Worm (Caenorhabditis elegans) whole organism, L1 larva: ENCODE measurements around the gene F35A5.2.

Source experiments
- C04F5.9 ChIP-seq: sonication (generic microtip); optimal IDR thresholded peaks from 2 replicates; lab custom pipeline; 2016; ENCODE audit warnings: missing genetic modification characterization, missing compliant biosample characterization
- C16A3.4 ChIP-seq: fragments of 150-350 bp; optimal IDR thresholded peaks from 2 replicates; lab custom pipeline; 2014; ENCODE audit warnings: missing biosample characterization, missing genetic modification characterization
- aha-1 ChIP-seq: fragments of 150-350 bp; optimal IDR thresholded peaks from 2 replicates; lab custom pipeline; 2014; ENCODE audit warnings: missing biosample characterization, missing genetic modification characterization
- alr-1 ChIP-seq: fragments of 200-800 bp; sonication (Bioruptor generic); optimal IDR thresholded peaks from 2 replicates; lab custom pipeline; 2018; ENCODE audit warnings: borderline replicate concordance, mild to moderate bottlenecking, missing genetic modification characterization, missing compliant biosample characterization
- aly-2 ChIP-seq: fragments of 150-350 bp; optimal IDR thresholded peaks from 2 replicates; lab custom pipeline; 2014; ENCODE audit warnings: missing biosample characterization, missing genetic modification characterization
- ama-1 ChIP-seq: fragments of 150-350 bp; optimal IDR thresholded peaks from 2 replicates; lab custom pipeline; 2014
- ceh-63 ChIP-seq: fragments of 200-800 bp; sonication (Bioruptor generic); optimal IDR thresholded peaks from 2 replicates; lab custom pipeline; 2018; ENCODE audit warnings: mild to moderate bottlenecking, missing genetic modification characterization, missing compliant biosample characterization
- ceh-8 ChIP-seq: fragments of 200-800 bp; sonication (Bioruptor generic); optimal IDR thresholded peaks from 2 replicates; lab custom pipeline; 2018; ENCODE audit warnings: mild to moderate bottlenecking, missing genetic modification characterization, moderate library complexity, missing compliant biosample characterization
- ceh-82 ChIP-seq, 3 experiments: fragments of 150-350 bp in 1 of 3; sonication (generic microtip) in 2 of 3; optimal IDR thresholded peaks; 2 replicates each; lab custom pipeline; 2014 to 2017; ENCODE audit warnings: missing biosample characterization in 3 of 3, missing genetic modification characterization in 3 of 3
- ceh-88 ChIP-seq: fragments of 200-800 bp; sonication (Bioruptor generic); IDR thresholded peaks from 2 replicates; pipeline ENCODE4 v1.3.6; 2022; ENCODE audit warnings: missing genetic modification characterization, missing compliant biosample characterization
- ces-1 ChIP-seq: fragments of 150-350 bp; optimal IDR thresholded peaks from 2 replicates; lab custom pipeline; 2014; ENCODE audit warnings: missing biosample characterization, missing genetic modification reagents, missing genetic modification characterization
- dpl-1 ChIP-seq, 3 experiments: fragments of 150-350 bp in 2 of 3; sonication (generic microtip) in 1 of 3; optimal IDR thresholded peaks; 2 replicates each; lab custom pipeline; 2014 to 2017; ENCODE audit warnings: missing biosample characterization in 3 of 3, missing genetic modification characterization in 3 of 3, missing genetic modification reagents in 3 of 3
- efl-1 ChIP-seq, 4 experiments: fragments of 150-350 bp; optimal IDR thresholded peaks in 3 of 4; peaks in 1 of 4; 1 replicate in 1 of 4; 2 replicates in 3 of 4; lab custom pipeline; 2014; ENCODE audit warnings: missing biosample characterization in 2 of 4, missing genetic modification characterization in 2 of 4, missing genetic modification reagents in 2 of 4
- efl-3 ChIP-seq: fragments of 200-800 bp; sonication (Bioruptor generic); optimal IDR thresholded peaks from 2 replicates; lab custom pipeline; 2018; ENCODE audit warnings: mild to moderate bottlenecking, missing genetic modification characterization, missing compliant biosample characterization
- elt-2 ChIP-seq: sonication (generic microtip); optimal IDR thresholded peaks from 2 replicates; lab custom pipeline; 2016; ENCODE audit warnings: missing genetic modification characterization, mild to moderate bottlenecking, inconsistent platforms, missing compliant biosample characterization, missing genetic modification reagents
- elt-3 ChIP-seq, 6 experiments: fragments of 150-350 bp in 1 of 6; sonication (generic microtip); optimal IDR thresholded peaks; 2 replicates each; lab custom pipeline; 2017 to 2018; ENCODE audit warnings: missing biosample characterization in 6 of 6, missing genetic modification characterization in 6 of 6, inconsistent platforms in 1 of 6
- fkh-10 ChIP-seq: sonication (generic microtip); optimal IDR thresholded peaks from 2 replicates; lab custom pipeline; 2017; ENCODE audit warnings: missing biosample characterization, missing genetic modification reagents, missing genetic modification characterization
- fkh-4 ChIP-seq: sonication (generic microtip); optimal IDR thresholded peaks from 2 replicates; lab custom pipeline; 2016; ENCODE audit warnings: missing compliant biosample characterization, missing genetic modification characterization, borderline replicate concordance
- hlh-17 ChIP-seq: fragments of 200-800 bp; sonication (Bioruptor generic); optimal IDR thresholded peaks from 2 replicates; lab custom pipeline; 2018; ENCODE audit warnings: missing genetic modification characterization, mild to moderate bottlenecking, missing compliant biosample characterization, moderate library complexity, borderline replicate concordance
- hlh-4 ChIP-seq: sonication (generic microtip); optimal IDR thresholded peaks from 2 replicates; lab custom pipeline; 2016; ENCODE audit warnings: mild to moderate bottlenecking, missing genetic modification characterization, missing compliant biosample characterization
- isw-1 ChIP-seq: fragments of 200-800 bp; sonication (Bioruptor generic); IDR thresholded peaks from 2 replicates; pipeline ENCODE4 v1.3.6; 2022; ENCODE audit warnings: missing genetic modification characterization, missing compliant biosample characterization
- jun-1 ChIP-seq: fragments of 150-350 bp; optimal IDR thresholded peaks from 2 replicates; lab custom pipeline; 2014; ENCODE audit warnings: missing biosample characterization, missing genetic modification reagents, missing genetic modification characterization
- lin-35 ChIP-seq, 2 experiments: fragments of 150-350 bp; optimal IDR thresholded peaks; 2 replicates each; lab custom pipeline; 2014; ENCODE audit warnings: missing biosample characterization in 2 of 2, missing genetic modification characterization in 2 of 2, missing genetic modification reagents in 2 of 2
- lin-39 ChIP-seq: fragments of 150-350 bp; optimal IDR thresholded peaks from 2 replicates; lab custom pipeline; 2014; ENCODE audit warnings: missing biosample characterization, missing genetic modification reagents, missing genetic modification characterization
- lir-3 ChIP-seq: sonication (generic microtip); optimal IDR thresholded peaks from 2 replicates; lab custom pipeline; 2016; ENCODE audit warnings: mild to moderate bottlenecking, missing genetic modification characterization, moderate library complexity, missing compliant biosample characterization; ENCODE audit not compliant: poor library complexity
- mab-9 ChIP-seq: fragments of 200-800 bp; sonication (Bioruptor generic); IDR thresholded peaks from 2 replicates; pipeline ENCODE4 v1.3.6; 2022; ENCODE audit warnings: missing genetic modification reagents, missing genetic modification characterization, missing compliant biosample characterization
- mef-2 ChIP-seq: fragments of 150-350 bp; optimal IDR thresholded peaks from 2 replicates; lab custom pipeline; 2014; ENCODE audit warnings: missing biosample characterization, missing genetic modification characterization
- nhr-11 ChIP-seq: fragments of 150-350 bp; optimal IDR thresholded peaks from 2 replicates; lab custom pipeline; 2014; ENCODE audit warnings: missing biosample characterization, missing genetic modification characterization
- nhr-20 ChIP-seq: sonication (generic microtip); optimal IDR thresholded peaks from 2 replicates; lab custom pipeline; 2016; ENCODE audit warnings: mild to moderate bottlenecking, missing genetic modification characterization, missing compliant biosample characterization
- nhr-28 ChIP-seq: fragments of 150-350 bp; optimal IDR thresholded peaks from 2 replicates; lab custom pipeline; 2014; ENCODE audit warnings: missing biosample characterization, missing genetic modification characterization
- nhr-47 ChIP-seq: sonication (generic microtip); optimal IDR thresholded peaks from 2 replicates; lab custom pipeline; 2016; ENCODE audit warnings: mild to moderate bottlenecking, missing genetic modification characterization, moderate library complexity, missing compliant biosample characterization
- nhr-76 ChIP-seq: sonication (generic microtip); optimal IDR thresholded peaks from 2 replicates; lab custom pipeline; 2017; ENCODE audit warnings: missing biosample characterization, missing genetic modification characterization
- nhr-84 ChIP-seq: sonication (generic microtip); optimal IDR thresholded peaks from 2 replicates; lab custom pipeline; 2017; ENCODE audit warnings: missing biosample characterization, missing genetic modification characterization
- nhr-85 ChIP-seq: sonication (generic microtip); peaks from one replicate; lab custom pipeline; 2016; ENCODE audit warnings: missing genetic modification characterization, inconsistent platforms, missing compliant biosample characterization
- pqm-1 ChIP-seq: sonication (generic microtip); optimal IDR thresholded peaks from 3 replicates; lab custom pipeline; 2017; ENCODE audit warnings: missing biosample characterization, missing genetic modification characterization
- rnt-1 ChIP-seq: sonication (generic microtip); optimal IDR thresholded peaks from 2 replicates; lab custom pipeline; 2016; ENCODE audit warnings: mild to moderate bottlenecking, missing genetic modification characterization, moderate library complexity, missing compliant biosample characterization
- snpc-4 ChIP-seq: fragments of 150-350 bp; optimal IDR thresholded peaks from 2 replicates; lab custom pipeline; 2014; ENCODE audit warnings: missing biosample characterization, missing genetic modification characterization
- snu-23 ChIP-seq: sonication (generic microtip); optimal IDR thresholded peaks from 2 replicates; lab custom pipeline; 2016; ENCODE audit warnings: missing genetic modification characterization, missing compliant biosample characterization
- sptf-1 ChIP-seq: fragments of 150-350 bp; optimal IDR thresholded peaks from 2 replicates; lab custom pipeline; 2014; ENCODE audit warnings: missing biosample characterization, missing genetic modification characterization
- sup-37 ChIP-seq: fragments of 200-800 bp; sonication (Bioruptor generic); optimal IDR thresholded peaks from 2 replicates; lab custom pipeline; 2018; ENCODE audit warnings: mild to moderate bottlenecking, missing genetic modification characterization, missing compliant biosample characterization
- swsn-7 ChIP-seq: sonication (generic microtip); optimal IDR thresholded peaks from 2 replicates; lab custom pipeline; 2016; ENCODE audit warnings: missing genetic modification characterization, missing compliant biosample characterization
- tlp-1 ChIP-seq: fragments of 150-350 bp; optimal IDR thresholded peaks from 2 replicates; lab custom pipeline; 2014; ENCODE audit warnings: missing biosample characterization, missing genetic modification characterization
- unc-130 ChIP-seq: fragments of 150-350 bp; optimal IDR thresholded peaks from 2 replicates; lab custom pipeline; 2017; ENCODE audit warnings: missing biosample characterization, missing genetic modification characterization, inconsistent platforms
- unc-30 ChIP-seq: sonication (generic microtip); optimal IDR thresholded peaks from 2 replicates; lab custom pipeline; 2017; ENCODE audit warnings: missing biosample characterization, missing genetic modification characterization
- unc-62 ChIP-seq: fragments of 150-350 bp; optimal IDR thresholded peaks from 2 replicates; lab custom pipeline; 2014; ENCODE audit warnings: missing biosample characterization, missing genetic modification reagents, missing genetic modification characterization
- unc-86 ChIP-seq: sonication (generic microtip); optimal IDR thresholded peaks from 2 replicates; lab custom pipeline; 2016; ENCODE audit warnings: missing genetic modification characterization, missing compliant biosample characterization

The F35A5.2 gene

ce11 chrX:3804837-3805236 lies at the start of gene F35A5.2:
F35A5.2 (plus strand) TSS chrX:3805137.
- TF ChIP-seq tlp-1 (tag; lab: Kevin White, UChicago), result no peak
- no peak for TF ChIP-seq aly-2
- no peak for TF ChIP-seq elt-2 (tag; lab: Kevin White, UChicago)
- TF ChIP-seq nhr-20, result no peak
- TF ChIP-seq nhr-47 (tag; lab: Kevin White, UChicago), result no peak
- no peak for TF ChIP-seq alr-1 (tag; lab: Kevin White, UChicago)
- no peak for TF ChIP-seq swsn-7
- no peak for TF ChIP-seq snpc-4 (tag; lab: Kevin White, UChicago)
- no peak for TF ChIP-seq efl-3 (GFP tag; lab: Kevin White, UChicago)
- no peak for TF ChIP-seq ceh-63
- no peak for TF ChIP-seq snu-23
- no peak for TF ChIP-seq ceh-82 (tag; optimal IDR thresholded peaks at IDR 0.05; lab: Kevin White, UChicago)
- TF ChIP-seq efl-1 (optimal IDR thresholded peaks at IDR 0.05; lab: Kevin White, UChicago), result no peak
- TF ChIP-seq efl-1 (GFP tag; optimal IDR thresholded peaks at IDR 0.05 in 1 of 2; lab: Kevin White, UChicago), result no peak
- no peak for TF ChIP-seq sptf-1 (tag; lab: Kevin White, UChicago)
- no peak for TF ChIP-seq mab-9 (GFP tag; lab: Robert Waterston, UW)
- no peak for TF ChIP-seq fkh-4 (tag; lab: Kevin White, UChicago)
- no peak for TF ChIP-seq pqm-1 (tag; lab: Kevin White, UChicago)
- TF ChIP-seq ama-1 (lab: Kevin White, UChicago), result no peak

- peak in 5 of 6 experiments; percentile 5 to 89 (median 63) for TF ChIP-seq elt-3 (tag; optimal IDR thresholded peaks at IDR 0.05; lab: Kevin White, UChicago)
- TF ChIP-seq nhr-85 (tag; lab: Kevin White, UChicago), result peak; percentile 21
- TF ChIP-seq jun-1 (tag; lab: Kevin White, UChicago), result no peak
- no peak for TF ChIP-seq ceh-8
- no peak for TF ChIP-seq unc-30 (tag; lab: Kevin White, UChicago)
- TF ChIP-seq, all 84 proteins: peak for 2
These were observed 49.2 kb upstream of the F35A5.2 start for ce11 chrX:3755753-3756152.

ce11 chrX:3756238-3756637 lies 48.7 kb upstream of the F35A5.2 start:
- no peak for TF ChIP-seq unc-86 (tag; lab: Kevin White, UChicago)
- peak; percentile 31 for TF ChIP-seq rnt-1 (tag; lab: Kevin White, UChicago)
- TF ChIP-seq C04F5.9 (tag; lab: Kevin White, UChicago), result no peak
- no peak for TF ChIP-seq lir-3 (tag; lab: Kevin White, UChicago)
- no peak for TF ChIP-seq nhr-28 (tag; lab: Kevin White, UChicago)
- TF ChIP-seq mef-2 (tag; lab: Kevin White, UChicago), result no peak
- no peak for TF ChIP-seq fkh-10
- peak; percentile 4 to 94 (median 63) for TF ChIP-seq elt-3 (tag; optimal IDR thresholded peaks at IDR 0.05; lab: Kevin White, UChicago)
- TF ChIP-seq lin-39 (tag; lab: Kevin White, UChicago), result no peak
- no peak for TF ChIP-seq hlh-4 (tag; lab: Kevin White, UChicago)

- no peak for TF ChIP-seq nhr-76 (tag; lab: Kevin White, UChicago)
- no peak for TF ChIP-seq unc-130 (tag; lab: Kevin White, UChicago)
- TF ChIP-seq elt-2 (tag; lab: Kevin White, UChicago), result no peak
- TF ChIP-seq hlh-17, result no peak
- TF ChIP-seq nhr-11 (tag; lab: Kevin White, UChicago), result no peak
- no peak for TF ChIP-seq C16A3.4 (tag; lab: Kevin White, UChicago)
- TF ChIP-seq dpl-1 (GFP tag; optimal IDR thresholded peaks at IDR 0.05; lab: Kevin White, UChicago), result no peak
- TF ChIP-seq lin-35 (GFP tag; optimal IDR thresholded peaks at IDR 0.05; lab: Kevin White, UChicago), result no peak
- TF ChIP-seq ces-1 (GFP tag; lab: Kevin White, UChicago), result no peak
- no peak for TF ChIP-seq isw-1 (GFP tag; lab: Robert Waterston, UW)
- TF ChIP-seq nhr-20, result no peak
- TF ChIP-seq sup-37 (GFP tag; lab: Kevin White, UChicago), result no peak
- TF ChIP-seq aha-1 (tag; lab: Kevin White, UChicago), result no peak
- TF ChIP-seq nhr-84 (tag; lab: Kevin White, UChicago), result no peak
- TF ChIP-seq ceh-88 (GFP tag; lab: Robert Waterston, UW), result no peak
- TF ChIP-seq unc-62 (GFP tag; lab: Kevin White, UChicago), result no peak
These were observed 46.5 kb upstream of the F35A5.2 start, which contains the start of gene T14G12.12 for ce11 chrX:3758399-3758798. T14G12.12 (minus strand) TSS chrX:3758499.
